Worm (Caenorhabditis elegans): ENCODE results near the gene rpl-38.

rpl-38 gene

DNA sequence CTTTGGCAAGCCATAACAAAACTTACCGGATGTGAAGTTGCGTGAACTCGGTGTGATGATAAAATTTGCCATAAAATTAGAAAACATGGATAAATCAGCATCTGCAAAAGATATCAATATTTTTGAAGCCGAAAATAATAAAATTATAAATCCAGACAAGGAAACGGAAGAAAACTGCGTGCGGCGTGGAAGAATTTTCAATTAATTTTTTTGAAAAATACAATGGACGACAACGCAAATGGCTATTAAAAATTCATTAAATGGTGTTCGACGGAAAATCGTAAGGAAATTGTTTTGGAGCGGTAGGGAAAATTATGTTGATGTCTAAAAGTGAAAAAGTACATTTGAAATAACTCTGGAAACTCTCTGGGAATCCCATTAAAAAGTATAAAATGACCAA lies 47.1 kb downstream of the rpl-38 start, which contains the start of gene acr-18:
Gene acr-18 (minus strand): TSS at position 101 of the 400 bp plus-strand sequence.
- TF ChIP-seq efl-1 (optimal IDR thresholded peaks at IDR 0.05) (no peak), efl-1 (GFP tag; optimal IDR thresholded peaks at IDR 0.05 in 1 of 2) (peak in 1 of 2 experiments; percentile 33), nhr-12 (tag; optimal IDR thresholded peaks at IDR 0.05) (no peak)

DNA sequence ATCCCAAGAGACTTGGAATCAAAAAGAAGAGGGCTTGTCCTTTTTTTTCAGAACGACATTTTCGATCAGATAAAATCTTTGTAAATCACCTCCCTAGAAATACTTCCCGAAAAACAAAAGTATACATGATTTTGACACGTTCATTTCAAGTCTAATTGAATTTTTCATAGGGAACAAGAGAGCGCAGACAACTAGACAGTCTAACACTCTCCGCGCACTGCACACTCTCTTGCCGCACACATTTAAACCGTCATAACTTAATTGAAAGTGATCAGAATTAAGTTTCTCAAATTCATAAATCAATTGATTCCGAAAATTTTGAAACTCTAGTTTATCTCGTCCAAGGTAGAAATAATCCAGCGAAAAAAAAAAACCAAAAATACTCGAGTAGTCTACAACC lies 47.8 kb downstream of the rpl-38 start:
- TF ChIP-seq nhr-28 (tag; optimal IDR thresholded peaks at IDR 0.05), result no peak
- TF ChIP-seq xbp-1 (tag; optimal IDR thresholded peaks at IDR 0.05), result no peak
- TF ChIP-seq efl-1 (optimal IDR thresholded peaks at IDR 0.05), result no peak
- peak in 1 of 2 experiments; percentile 51 for TF ChIP-seq efl-1 (GFP tag; optimal IDR thresholded peaks at IDR 0.05 in 1 of 2)
- TF ChIP-seq nhr-84 (tag; optimal IDR thresholded peaks at IDR 0.05), result no peak
- no peak for TF ChIP-seq fos-1 (tag; optimal IDR thresholded peaks at IDR 0.05)

Measured in whole organism, L1 larva.